Fruit fly (Drosophila melanogaster): ENCODE data around the gene grp.

grp gene

dm6 chr2L:16676651-16677359 lies 3.0 kb upstream of the grp start, which contains the start of the genes Trpgamma and her:
TSS of gene Trpgamma (minus strand) at chr2L:16676701.
TSS of gene her (plus strand) at chr2L:16677185.
- no peak for TF ChIP-seq pan (optimal IDR thresholded peaks at IDR 0.05)
- TF ChIP-seq EcR (GFP tag; optimal IDR thresholded peaks at IDR 0.05): no peak
- no peak for TF ChIP-seq psq (optimal IDR thresholded peaks at IDR 0.05)

DNA sequence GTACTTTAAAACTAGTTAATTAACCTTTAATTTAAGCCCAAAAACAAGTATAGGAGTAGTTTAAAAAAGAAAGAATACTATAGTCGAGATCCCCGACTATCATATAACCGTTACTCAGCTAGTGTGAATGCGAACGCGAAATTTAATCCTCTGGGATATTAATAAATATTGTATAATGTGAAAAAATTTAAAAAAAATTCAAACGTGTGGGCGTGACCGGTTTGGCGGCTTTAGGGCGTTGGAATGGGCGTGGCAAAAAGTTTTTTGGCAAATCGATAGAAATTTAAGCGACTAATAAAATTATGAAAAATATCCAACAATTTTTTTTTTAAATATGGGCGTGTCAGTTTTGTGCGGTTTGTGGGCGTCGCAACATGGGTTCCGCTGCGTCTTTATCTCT lies 781 bp upstream of the grp start:
- TF ChIP-seq EcR (GFP tag; optimal IDR thresholded peaks at IDR 0.05): no peak
- TF ChIP-seq pan (optimal IDR thresholded peaks at IDR 0.05): no peak
- no peak for TF ChIP-seq psq (optimal IDR thresholded peaks at IDR 0.05)
- no peak for TF ChIP-seq CG8478 (optimal IDR thresholded peaks at IDR 0.05)
- TF ChIP-seq Dll (optimal IDR thresholded peaks at IDR 0.05): no peak
- no peak for TF ChIP-seq usp (GFP tag; optimal IDR thresholded peaks at IDR 0.05)

DNA sequence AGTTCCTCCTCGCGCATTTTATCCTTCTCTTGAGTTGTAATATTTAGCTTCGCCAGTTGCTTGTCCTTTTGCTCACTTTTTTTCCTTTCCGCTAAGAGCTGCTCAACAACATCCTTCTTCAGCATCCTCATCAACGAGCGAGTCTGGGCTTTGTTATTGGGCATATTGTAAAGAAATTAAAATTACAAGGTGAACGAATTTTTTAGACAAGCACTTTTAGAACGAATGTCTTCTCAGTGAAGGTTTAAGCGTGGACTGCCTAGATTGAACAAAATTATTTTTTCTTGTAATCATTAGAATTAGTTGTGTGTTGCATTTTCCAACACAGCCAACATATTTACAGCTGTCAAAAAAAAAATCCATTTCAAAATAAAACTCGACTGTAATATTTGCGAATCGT lies 2.3 kb downstream of the grp start, which contains the start of gene CG33552:
CG33552 (plus strand) TSS at position 301 of the 400 bp plus-strand sequence.
- TF ChIP-seq EcR (GFP tag; optimal IDR thresholded peaks at IDR 0.05): no peak
- TF ChIP-seq usp (GFP tag; optimal IDR thresholded peaks at IDR 0.05): no peak
- no peak for TF ChIP-seq CG8478 (optimal IDR thresholded peaks at IDR 0.05)
- TF ChIP-seq pan (optimal IDR thresholded peaks at IDR 0.05): no peak
- TF ChIP-seq psq (optimal IDR thresholded peaks at IDR 0.05): no peak
- no peak for TF ChIP-seq Dll (optimal IDR thresholded peaks at IDR 0.05)

- TF ChIP-seq psq (optimal IDR thresholded peaks at IDR 0.05) (no peak), pan (optimal IDR thresholded peaks at IDR 0.05) (no peak), EcR (GFP tag; optimal IDR thresholded peaks at IDR 0.05) (no peak), Dll (optimal IDR thresholded peaks at IDR 0.05) (no peak), CG8478 (optimal IDR thresholded peaks at IDR 0.05) (no peak), usp (GFP tag; optimal IDR thresholded peaks at IDR 0.05) (no peak)
Observed at dm6 chr2L:16683958-16684877, 4.4 kb downstream of the grp start, which contains the start of gene CG31807. TSS of gene CG31807 (minus strand) at chr2L:16684008.

DNA sequence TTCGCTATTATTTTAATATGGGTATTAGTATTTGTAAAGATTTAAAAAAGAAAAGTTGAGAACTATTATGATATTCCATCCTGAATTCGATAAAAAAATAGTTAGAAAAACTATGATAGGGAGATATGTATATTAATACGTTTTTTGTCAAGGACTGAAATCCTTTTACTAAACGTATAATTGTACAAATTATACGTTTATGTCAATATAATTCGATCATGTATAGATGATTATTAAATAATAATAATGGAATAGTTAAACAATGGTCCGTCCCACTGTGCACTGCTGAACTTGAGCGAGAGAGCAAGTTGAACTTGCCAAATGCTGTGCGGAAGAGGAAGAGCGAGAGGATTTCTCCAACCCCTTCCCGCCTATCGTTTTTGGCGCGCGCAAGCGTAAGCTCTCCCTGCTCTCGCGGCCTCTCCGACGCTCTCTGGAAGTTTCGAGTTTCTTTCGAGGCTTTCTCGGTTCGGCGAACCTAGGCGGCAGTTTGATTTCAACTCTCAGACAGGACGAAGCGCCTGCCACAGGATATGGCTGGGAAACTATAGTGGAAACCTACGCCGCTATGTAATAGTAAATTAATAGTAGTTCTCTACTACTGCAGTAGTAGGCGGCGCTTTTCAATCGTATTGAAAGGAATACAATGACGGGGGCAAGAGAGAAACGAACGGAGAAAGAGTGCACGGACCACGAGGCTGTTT lies 5.2 kb downstream of the grp start:
- peak in 1 of 2 experiments; percentile 65 for TF ChIP-seq EcR (GFP tag; optimal IDR thresholded peaks at IDR 0.05)
- no peak for TF ChIP-seq usp (GFP tag; optimal IDR thresholded peaks at IDR 0.05)

dm6 chr2L:16685612-16685912 lies 5.7 kb downstream of the grp start:
- no peak for TF ChIP-seq pan (optimal IDR thresholded peaks at IDR 0.05)
- TF ChIP-seq CG8478 (optimal IDR thresholded peaks at IDR 0.05): no peak
- no peak for TF ChIP-seq Dll (optimal IDR thresholded peaks at IDR 0.05)
- no peak for TF ChIP-seq EcR (GFP tag; optimal IDR thresholded peaks at IDR 0.05)
- TF ChIP-seq psq (optimal IDR thresholded peaks at IDR 0.05): no peak
- TF ChIP-seq usp (GFP tag; optimal IDR thresholded peaks at IDR 0.05): no peak

DNA sequence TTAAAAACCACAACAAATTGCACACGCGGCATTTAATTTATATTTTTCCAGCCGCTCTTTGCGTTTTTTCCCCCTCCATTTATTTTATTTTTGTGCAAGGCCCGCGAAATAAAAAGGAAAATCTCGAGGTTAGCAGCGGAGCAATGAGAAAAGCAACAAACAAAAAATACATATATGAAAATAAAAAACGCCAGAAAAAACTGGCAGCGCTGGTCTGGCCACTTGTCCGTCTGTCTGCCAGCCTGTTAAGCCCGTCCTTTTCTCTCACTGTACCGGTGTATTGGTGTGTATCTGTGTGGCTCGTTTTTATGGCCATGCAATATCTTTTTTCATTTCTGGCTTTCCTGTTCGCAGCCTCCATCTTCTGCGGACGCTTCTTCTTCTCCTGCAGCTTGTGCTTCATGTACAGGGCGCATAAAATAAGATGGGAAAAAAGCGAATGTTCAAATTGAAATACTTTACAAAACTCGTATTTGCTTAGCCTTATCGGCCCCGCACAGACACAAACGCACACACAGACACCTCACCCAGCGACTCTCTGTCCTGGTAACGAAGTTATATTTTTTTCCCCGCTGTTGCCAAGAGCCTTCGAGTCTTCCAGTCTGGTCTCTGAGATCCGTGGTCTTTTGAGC lies 6.7 kb downstream of the grp start:
- no peak for TF ChIP-seq usp (GFP tag; optimal IDR thresholded peaks at IDR 0.05)
- TF ChIP-seq psq (optimal IDR thresholded peaks at IDR 0.05): no peak
- no peak for TF ChIP-seq Dll (optimal IDR thresholded peaks at IDR 0.05)
- no peak for TF ChIP-seq CG8478 (optimal IDR thresholded peaks at IDR 0.05)
- TF ChIP-seq EcR (GFP tag; optimal IDR thresholded peaks at IDR 0.05): no peak
- TF ChIP-seq pan (optimal IDR thresholded peaks at IDR 0.05): no peak

DNA sequence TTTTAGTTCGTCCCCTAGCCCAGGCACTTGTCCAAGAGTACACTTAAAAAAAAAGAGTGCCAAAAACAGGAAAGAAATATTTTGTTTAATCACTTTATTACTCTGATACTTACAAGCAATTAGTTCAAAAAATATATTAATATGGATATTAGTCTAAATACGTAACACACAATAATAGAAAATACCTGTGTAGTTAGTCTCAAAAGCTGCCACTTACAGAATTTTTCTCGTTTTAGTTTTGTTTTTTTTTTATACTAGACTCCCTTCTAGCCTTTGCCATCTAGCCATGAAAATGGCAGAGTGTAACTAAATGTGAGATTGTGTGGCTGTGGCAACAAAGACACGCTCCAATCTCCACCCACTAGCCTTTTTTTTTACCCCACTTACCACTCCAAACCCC lies 8.0 kb downstream of the grp start:
- no peak for TF ChIP-seq CG8478 (optimal IDR thresholded peaks at IDR 0.05)
- TF ChIP-seq Dll (optimal IDR thresholded peaks at IDR 0.05): no peak
- TF ChIP-seq usp (GFP tag; optimal IDR thresholded peaks at IDR 0.05): no peak
- no peak for TF ChIP-seq EcR (GFP tag; optimal IDR thresholded peaks at IDR 0.05)
- no peak for TF ChIP-seq psq (optimal IDR thresholded peaks at IDR 0.05)
- no peak for TF ChIP-seq pan (optimal IDR thresholded peaks at IDR 0.05)

DNA sequence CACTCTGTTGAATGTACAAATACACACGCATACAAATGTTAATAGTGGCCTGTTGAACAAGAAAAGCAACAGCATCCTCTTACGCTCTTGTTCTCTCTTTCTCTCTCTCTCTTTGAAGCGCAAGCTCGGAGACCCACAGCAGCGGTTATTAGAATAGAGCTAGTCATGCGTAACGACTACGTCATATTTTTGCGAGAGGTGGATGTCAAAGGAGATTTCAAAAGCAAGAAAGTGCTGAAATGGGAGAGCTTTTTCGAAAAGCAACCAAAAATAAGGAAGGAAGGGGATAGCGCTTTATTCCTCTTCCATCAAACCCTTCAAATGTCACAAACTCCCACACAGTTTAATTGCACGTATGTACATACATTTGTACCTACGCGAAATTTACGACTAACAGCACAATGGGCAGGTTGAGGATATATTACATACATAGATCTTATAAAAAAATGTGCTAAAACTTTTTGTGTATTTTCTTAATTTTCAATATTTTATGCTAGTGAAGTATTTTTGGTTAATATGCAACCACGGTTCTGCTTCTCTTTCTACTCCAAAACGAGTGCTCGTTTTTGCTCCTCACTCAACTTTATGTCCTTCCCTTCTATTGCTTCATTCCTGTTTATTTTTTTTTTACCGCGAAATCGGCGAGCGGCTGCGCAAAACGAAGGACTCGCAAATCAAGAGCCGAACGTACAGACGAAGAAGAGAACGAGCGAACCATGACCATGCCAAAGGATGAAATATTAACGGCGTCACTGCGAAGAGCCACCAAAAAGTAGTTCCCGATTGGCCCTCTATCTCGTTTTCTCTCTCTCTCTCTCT lies 10.2 kb downstream of the grp start:
- TF ChIP-seq usp (GFP tag; optimal IDR thresholded peaks at IDR 0.05) (no peak), psq (optimal IDR thresholded peaks at IDR 0.05) (no peak), EcR (GFP tag; optimal IDR thresholded peaks at IDR 0.05) (no peak), CG8478 (optimal IDR thresholded peaks at IDR 0.05) (no peak), pan (optimal IDR thresholded peaks at IDR 0.05) (no peak), Dll (optimal IDR thresholded peaks at IDR 0.05) (no peak)

DNA sequence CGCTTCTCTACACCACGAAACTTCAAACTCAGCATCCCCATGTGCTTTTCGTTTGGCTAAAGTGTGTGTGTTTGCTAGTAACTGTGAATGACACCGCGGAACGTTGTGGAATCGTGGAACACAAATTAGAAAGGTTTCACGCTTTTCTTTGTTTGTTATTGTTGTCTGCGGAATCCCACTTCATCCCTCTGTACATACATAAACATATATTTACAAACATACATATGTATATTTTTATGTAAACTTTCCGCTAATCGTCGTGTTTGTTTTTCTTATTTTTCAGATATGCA lies 10.7 kb downstream of the grp start:
- TF ChIP-seq psq (optimal IDR thresholded peaks at IDR 0.05) (no peak), EcR (GFP tag; optimal IDR thresholded peaks at IDR 0.05) (no peak), CG8478 (optimal IDR thresholded peaks at IDR 0.05) (no peak), Dll (optimal IDR thresholded peaks at IDR 0.05) (no peak), usp (GFP tag; optimal IDR thresholded peaks at IDR 0.05) (no peak), pan (optimal IDR thresholded peaks at IDR 0.05) (no peak)

- no peak for TF ChIP-seq CG8478 (optimal IDR thresholded peaks at IDR 0.05)
- TF ChIP-seq psq (optimal IDR thresholded peaks at IDR 0.05): no peak
- TF ChIP-seq usp (GFP tag; optimal IDR thresholded peaks at IDR 0.05): no peak
- TF ChIP-seq pan (optimal IDR thresholded peaks at IDR 0.05): no peak
- no peak for TF ChIP-seq Dll (optimal IDR thresholded peaks at IDR 0.05)
- TF ChIP-seq EcR (GFP tag; optimal IDR thresholded peaks at IDR 0.05): no peak
Observed at dm6 chr2L:16703008-16703510, 23.2 kb downstream of the grp start.
